Worm (Caenorhabditis elegans): ENCODE results near the gene wrt-4.

Gene wrt-4

DNA sequence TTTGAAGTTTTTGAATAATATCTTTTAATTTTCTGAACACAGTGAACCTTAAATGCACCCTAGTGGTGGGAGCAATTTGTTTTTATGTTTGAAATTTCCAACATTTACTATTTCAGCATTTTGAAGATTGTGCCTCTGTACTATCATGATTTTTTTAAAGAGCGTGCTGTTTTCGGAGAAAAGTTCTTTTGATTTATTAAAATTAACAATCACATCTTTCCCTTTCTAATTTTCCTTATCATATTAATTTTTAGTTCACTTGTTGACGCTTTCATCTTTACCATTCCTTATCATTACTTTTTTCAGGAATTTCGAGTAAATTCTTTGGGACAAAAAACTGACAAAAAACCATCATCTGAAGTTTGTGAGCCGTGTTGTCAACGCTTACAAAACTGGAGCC, 49.2 kb downstream of the wrt-4 start, which contains the start of gene nhr-48:
nhr-48 (plus strand) TSS at position 301 of the 400 bp plus-strand sequence.
- no peak for TF ChIP-seq unc-62 (GFP tag; optimal IDR thresholded peaks at IDR 0.05)

DNA sequence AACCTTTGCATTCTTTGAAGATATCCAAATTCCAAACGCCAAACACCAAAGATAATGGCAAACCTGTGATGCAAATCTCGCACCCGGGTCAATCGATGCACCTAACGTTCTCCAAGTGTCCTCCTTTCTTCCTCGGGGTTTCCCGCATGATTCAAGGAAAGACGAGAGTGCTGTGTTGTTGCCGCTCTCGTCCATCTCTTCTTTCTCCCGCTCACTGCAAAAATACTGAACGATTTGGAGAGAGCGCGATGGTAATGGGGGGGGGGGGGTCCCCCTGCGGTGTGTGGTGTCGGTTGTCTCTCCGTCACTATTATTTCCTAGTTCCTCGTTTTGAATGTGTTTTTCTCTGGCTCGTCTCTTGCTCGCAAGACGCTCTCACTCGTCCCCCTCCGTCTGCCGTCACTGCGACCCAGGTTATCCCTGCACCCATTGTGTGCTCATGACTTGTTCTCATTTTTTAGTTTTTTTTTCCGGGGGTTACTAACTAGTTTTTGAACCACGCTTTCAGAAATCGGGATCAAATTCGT, 49.6 kb downstream of the wrt-4 start:
- TF ChIP-seq unc-62 (GFP tag; optimal IDR thresholded peaks at IDR 0.05): no peak

DNA sequence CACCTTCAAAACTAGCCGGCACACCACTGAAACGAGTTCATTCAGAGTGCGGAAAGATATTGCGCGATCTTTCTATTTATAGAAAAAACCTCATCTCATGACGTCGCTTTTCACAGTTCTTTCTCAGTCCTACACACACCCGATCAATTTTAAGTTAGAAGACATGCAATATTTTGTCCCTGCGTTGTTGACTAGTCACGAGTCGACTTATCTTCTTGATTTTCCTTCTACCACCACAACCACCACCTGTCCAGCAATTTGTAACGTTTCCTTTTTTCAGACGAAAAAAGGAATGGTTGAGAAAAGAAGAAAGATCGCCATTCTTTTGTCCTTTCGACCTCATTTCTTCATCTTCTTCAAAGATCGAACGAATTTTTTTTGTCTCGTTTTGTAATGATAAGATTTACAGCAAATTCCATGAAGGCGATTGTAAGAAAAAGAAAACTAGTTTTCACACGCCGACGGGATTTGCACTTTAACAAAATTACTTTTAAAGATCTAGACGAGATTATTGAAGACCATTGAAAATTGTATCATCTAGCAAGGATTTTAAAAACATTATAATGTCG, 50.9 kb downstream of the wrt-4 start:
- no peak for TF ChIP-seq unc-62 (GFP tag; optimal IDR thresholded peaks at IDR 0.05)

DNA sequence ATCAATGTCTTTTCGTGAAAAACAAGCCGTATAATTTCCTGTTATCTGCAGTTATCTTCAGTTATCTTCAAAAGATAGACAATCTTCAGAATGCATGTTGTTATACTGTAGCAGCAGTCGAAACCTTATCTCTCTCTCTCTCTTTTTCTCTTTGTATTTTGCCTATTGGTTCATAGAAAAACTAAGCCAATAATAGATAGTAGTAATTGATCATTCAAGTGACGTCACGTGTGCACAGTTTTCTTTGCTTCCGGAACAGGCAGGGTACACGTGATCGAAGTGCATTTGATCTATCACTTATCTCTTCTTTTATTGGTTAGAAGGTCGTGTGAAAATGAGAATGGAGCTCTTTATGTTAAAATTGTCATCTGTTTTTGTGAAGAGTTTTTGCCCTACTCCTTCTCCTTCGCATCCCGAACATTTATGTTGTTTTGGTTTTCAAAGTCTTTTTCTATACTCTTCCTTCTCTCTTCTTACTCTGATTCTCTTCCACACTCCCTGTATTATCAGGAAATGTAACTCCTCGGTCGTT, 52.4 kb downstream of the wrt-4 start:
- TF ChIP-seq unc-62 (GFP tag; optimal IDR thresholded peaks at IDR 0.05): no peak

Measured in whole organism, dauer.